Worm (Caenorhabditis elegans) whole organism, L4/young adult: ENCODE measurements around the gene Y50D4B.4.

Experiments
- W03F9.2 ChIP-seq: fragments of 150-350 bp; optimal IDR thresholded peaks from 2 replicates; lab custom pipeline; 2014; ENCODE audit warnings: missing biosample characterization, missing genetic modification characterization
- dao-5 ChIP-seq: sonication (generic microtip); optimal IDR thresholded peaks from 2 replicates; lab custom pipeline; 2016; ENCODE audit warnings: missing genotype, missing genetic modification characterization, moderate library complexity, missing compliant biosample characterization
- him-1 ChIP-seq: sonication (generic microtip); optimal IDR thresholded peaks from 2 replicates; lab custom pipeline; 2016; ENCODE audit warnings: missing genotype, missing genetic modification reagents, missing genetic modification characterization, missing compliant biosample characterization

The Y50D4B.4 gene

DNA sequence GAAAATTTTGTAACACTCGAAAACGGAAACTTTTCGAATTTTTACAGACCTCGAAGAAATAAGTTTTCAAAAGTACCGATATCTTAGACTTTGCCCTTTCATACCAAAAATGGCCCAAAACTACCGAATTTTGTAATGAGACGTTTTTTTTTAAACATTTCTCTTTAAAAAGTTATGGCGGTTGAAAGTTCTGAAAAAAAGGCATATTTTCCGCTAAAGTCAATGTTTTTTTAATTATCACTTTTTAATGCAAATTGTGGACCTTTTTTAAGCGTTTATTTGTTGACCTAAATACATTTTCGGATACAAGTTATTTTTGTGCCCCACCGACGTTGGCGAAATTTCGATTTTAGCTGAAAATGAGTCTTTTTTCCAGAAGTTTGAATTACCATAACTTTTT lies 10.1 kb downstream of the Y50D4B.4 start:
- no peak for TF ChIP-seq him-1 (tag; lab: Kevin White, UChicago)
- TF ChIP-seq W03F9.2 (tag; lab: Kevin White, UChicago), result no peak
- no peak for TF ChIP-seq dao-5 (tag; lab: Kevin White, UChicago)

DNA sequence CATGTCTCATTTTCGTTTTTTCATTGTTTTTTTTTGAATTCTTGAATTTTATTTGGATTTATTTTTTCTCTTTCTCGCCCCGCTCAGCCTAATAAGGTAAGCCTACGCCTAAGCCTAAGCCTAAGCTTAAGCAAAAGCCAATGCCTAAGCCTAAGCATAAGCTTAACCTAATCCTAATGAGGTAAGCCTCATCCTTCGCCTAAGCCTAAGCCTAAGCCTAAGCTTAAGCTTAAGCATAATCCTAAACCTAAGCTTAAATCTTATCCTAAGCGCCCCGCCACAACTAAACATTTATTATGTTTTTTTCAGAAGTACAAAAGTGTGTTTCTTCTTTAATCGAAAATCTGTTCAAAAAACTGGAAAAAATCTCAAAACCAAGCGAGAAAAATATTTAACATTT lies 19.7 kb downstream of the Y50D4B.4 start:
- TF ChIP-seq him-1 (tag; lab: Kevin White, UChicago), result no peak
- TF ChIP-seq W03F9.2 (tag; lab: Kevin White, UChicago), result no peak
- no peak for TF ChIP-seq dao-5 (tag; lab: Kevin White, UChicago)

DNA sequence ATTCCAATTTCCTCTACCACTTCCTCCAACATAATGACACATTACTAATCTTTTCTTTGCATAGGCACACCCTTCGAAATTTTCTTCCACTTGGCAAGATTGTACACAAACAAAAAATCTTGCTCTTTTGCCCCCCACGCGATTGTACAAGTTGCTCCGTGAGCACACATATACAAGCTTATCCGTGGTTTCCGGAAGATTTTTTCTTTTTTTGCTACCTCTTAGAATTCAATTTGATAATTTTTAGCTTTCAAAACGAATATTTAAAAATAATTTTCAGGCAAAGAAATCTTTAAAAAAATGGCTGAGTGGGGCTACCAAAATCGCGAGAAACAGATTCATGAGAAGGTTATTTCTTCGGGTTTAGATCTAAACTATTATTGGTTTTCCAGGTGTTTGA lies 20.2 kb downstream of the Y50D4B.4 start, which contains the start of gene Y50D4B.1:
Gene Y50D4B.1, plus strand, starts transcription at position 301 of the 400 bp plus-strand sequence.
- TF ChIP-seq him-1 (tag; lab: Kevin White, UChicago), result no peak
- TF ChIP-seq dao-5 (tag; lab: Kevin White, UChicago), result no peak
- TF ChIP-seq W03F9.2 (tag; lab: Kevin White, UChicago), result no peak

DNA sequence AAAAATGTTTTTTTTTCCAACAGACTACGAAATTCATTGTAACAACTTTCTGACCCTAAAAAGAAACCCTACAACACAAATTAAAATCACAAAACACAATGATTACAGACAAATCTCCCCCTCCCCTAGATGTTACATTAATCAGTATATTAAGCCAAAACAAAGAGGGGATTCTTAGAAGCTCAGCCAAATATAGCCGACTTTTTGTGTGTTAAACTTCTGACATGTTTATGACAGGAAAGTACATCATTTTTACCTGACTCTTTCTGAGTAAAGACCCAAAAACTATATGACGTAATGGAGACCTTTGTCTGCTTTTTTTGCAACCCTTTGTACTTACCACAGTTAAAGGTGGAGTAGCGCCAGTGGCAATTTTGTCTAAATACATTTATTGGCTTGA lies 27.6 kb downstream of the Y50D4B.4 start:
- no peak for TF ChIP-seq dao-5 (tag; lab: Kevin White, UChicago)
- no peak for TF ChIP-seq W03F9.2 (tag; lab: Kevin White, UChicago)
- TF ChIP-seq him-1 (tag; lab: Kevin White, UChicago), result no peak

DNA sequence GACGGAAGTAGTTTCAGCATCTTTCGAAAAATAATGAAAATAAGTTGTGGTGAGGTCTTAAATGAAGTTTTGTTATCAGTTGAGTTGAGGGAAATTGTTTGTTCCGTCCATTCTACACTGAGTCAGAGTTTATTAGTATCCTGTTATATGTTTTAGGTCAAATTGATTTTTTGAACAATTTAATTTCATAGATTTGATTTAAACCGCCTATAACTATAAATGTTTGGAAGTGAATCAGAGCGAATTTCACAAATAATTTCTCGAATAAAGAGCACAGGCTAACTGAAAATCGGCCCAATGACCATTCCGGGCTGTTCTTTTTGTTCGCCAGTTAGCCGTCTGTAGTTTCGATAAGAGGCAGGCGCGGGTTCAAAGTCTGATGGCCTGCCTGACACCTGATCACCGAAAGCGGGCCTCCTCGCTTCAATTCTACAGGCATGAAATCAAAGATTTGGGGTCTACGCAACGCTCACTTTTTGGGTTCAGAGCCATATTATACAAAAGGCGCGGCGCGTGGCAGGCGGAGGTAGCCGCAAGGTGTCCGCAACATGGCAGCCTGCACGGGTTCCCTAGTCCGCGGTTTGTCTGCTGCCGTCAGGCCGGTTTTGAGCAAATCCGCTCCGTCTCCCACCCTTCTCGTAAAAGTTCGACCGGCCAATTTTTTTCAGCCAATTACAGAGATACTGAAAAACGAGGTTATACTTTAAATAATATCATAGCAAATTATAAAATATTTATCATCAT lies 39.6 kb downstream of the Y50D4B.4 start, which contains the start of gene W07B8.4:
Gene W07B8.4, minus strand, starts transcription at position 51 of the 744 bp plus-strand sequence.
- no peak for TF ChIP-seq him-1 (tag; lab: Kevin White, UChicago)
- no peak for TF ChIP-seq W03F9.2 (tag; lab: Kevin White, UChicago)
- no peak for TF ChIP-seq dao-5 (tag; lab: Kevin White, UChicago)

DNA sequence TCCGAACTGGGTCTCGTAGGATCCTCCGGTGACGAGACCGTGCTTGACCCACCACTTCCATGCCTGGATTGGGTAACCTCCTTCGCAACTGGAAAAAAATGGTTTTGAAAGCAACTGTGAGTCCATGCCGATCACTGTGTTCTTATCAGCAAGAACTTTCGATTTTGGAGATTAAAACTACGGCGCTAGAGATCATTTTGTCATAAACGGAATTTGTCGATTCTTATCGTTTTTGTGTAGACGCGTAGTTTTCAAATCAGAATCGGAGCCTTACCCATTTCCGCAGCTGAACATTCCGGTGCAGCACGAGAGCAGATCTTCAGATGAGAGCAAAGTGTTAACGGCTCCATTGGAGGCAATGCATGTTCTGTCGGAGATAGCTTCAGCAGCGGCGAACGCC lies 40.8 kb downstream of the Y50D4B.4 start:
- TF ChIP-seq W03F9.2 (tag; lab: Kevin White, UChicago) (no peak), dao-5 (tag; lab: Kevin White, UChicago) (no peak), him-1 (tag; lab: Kevin White, UChicago) (no peak)

DNA sequence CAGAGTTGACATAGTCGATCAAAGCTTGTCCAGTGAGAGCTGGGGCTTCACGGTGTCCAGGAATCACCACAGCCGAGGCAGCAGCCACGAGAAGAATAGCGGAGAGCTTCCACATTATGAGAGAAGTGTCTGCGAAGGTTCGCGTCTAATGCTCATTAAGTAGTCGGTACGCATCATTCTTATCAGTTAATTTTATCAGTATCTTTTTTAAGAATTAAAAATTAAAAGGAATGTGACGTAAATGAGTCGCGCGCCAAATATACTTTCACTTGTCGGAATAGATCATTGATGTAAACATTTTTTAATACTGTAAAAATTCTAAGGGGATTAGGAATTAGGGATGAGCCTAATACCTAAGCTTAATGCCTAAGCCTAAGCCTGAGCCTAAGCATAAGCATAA lies 41.4 kb downstream of the Y50D4B.4 start, which contains the start of gene cpr-5:
Gene cpr-5, minus strand, starts transcription at position 197 of the 400 bp plus-strand sequence.
- no peak for TF ChIP-seq dao-5 (tag; lab: Kevin White, UChicago)
- no peak for TF ChIP-seq W03F9.2 (tag; lab: Kevin White, UChicago)
- no peak for TF ChIP-seq him-1 (tag; lab: Kevin White, UChicago)

DNA sequence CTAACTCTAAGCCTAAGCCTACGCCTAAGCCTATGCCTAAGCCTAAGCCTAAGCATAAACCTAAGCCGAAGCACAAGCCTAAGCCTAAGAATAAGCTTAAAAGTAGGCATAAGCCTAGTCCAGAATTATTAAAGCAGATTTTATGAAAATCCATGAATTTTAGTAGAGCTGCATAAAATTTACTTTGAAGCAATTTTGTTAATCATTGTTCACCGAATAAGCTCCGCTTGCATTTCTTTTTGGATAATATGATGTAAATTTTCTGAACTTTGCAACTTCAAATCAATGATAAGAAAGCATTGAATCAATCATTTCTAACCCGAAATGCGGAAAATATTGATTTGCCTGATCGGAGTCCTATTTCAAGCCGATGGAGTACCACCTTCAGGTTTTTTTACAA lies 41.8 kb downstream of the Y50D4B.4 start, which contains the start of gene cpr-8:
Gene cpr-8, plus strand, starts transcription at position 301 of the 400 bp plus-strand sequence.
- TF ChIP-seq W03F9.2 (tag; lab: Kevin White, UChicago), result no peak
- no peak for TF ChIP-seq dao-5 (tag; lab: Kevin White, UChicago)
- no peak for TF ChIP-seq him-1 (tag; lab: Kevin White, UChicago)

DNA sequence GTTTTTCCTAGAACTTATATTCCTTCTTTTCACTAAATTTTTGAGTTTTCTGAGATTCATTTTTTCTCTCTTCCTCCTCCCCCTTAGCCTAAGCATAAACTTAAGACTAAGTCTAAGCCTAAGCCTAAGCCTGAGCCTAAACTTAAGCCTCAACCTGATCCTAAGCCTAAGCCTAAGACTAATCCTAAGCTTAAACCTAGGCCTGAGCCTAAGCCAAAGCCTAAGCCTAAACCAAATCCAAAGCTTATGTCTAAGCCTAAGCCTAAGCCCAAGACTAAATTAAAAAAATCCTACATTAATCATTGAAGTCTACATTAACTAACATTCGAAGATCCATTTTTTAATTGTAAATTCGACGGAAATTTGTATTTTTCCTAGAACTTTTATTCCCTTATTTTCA lies 48.3 kb downstream of the Y50D4B.4 start:
- TF ChIP-seq dao-5 (tag; lab: Kevin White, UChicago) (no peak), him-1 (tag; lab: Kevin White, UChicago) (no peak)

DNA sequence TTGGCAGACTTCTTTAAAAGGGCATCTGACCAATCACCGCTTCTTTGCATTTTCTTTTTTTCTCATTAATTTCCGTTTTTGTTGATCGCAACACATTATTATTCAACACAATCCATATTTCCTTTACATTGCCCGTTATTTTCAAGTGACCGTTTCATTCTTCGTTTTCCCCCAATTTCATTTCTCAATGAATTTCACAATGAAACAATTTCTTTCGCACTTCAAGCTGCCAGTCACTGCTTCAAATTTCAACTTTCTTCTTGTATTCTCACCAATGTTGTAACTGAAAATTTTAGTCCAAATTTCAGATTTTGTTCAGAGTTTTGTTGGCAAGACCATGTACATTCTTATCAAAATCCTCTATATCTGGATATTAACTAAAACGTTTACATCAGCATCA lies 49.0 kb downstream of the Y50D4B.4 start, which contains the start of gene cutl-22:
Gene cutl-22, plus strand, starts transcription at position 301 of the 400 bp plus-strand sequence.
- no peak for TF ChIP-seq him-1 (tag; lab: Kevin White, UChicago)
- no peak for TF ChIP-seq dao-5 (tag; lab: Kevin White, UChicago)

DNA sequence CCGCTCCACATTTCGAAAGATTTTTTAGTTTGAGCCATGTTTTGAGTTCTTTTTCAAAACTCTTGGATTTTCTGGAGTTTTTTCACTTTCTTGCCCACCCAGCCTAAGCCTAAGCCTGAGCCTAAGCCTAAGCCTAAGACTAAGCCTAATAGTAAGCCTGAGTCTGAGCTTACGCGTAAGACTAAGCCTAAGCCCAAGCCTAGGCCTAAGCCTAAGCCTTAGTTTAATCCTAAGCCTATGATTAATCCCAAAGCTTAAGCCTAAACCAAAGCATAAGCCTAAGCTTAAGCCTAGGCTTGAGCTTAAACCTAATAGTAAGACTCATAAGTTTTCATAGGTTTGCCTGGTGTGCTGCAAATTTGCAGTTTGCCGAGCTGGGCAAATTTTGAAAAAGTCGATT lies 49.8 kb downstream of the Y50D4B.4 start:
- TF ChIP-seq W03F9.2 (tag; lab: Kevin White, UChicago) (no peak), dao-5 (tag; lab: Kevin White, UChicago) (no peak), him-1 (tag; lab: Kevin White, UChicago) (no peak)
